Fruit fly (Drosophila melanogaster): ENCODE results near the gene tow.
A peak's percentile ranks its signal among the peaks of the same experiment; 100 is the strongest.

tow gene

dm6 chr3L:6963792-6964487, 21.3 kb downstream of the tow start (continued):
- TF ChIP-seq CG33213 (GFP tag; optimal IDR thresholded peaks at IDR 0.05) = peak; percentile 68
- peak; percentile 68 for TF ChIP-seq shn (GFP tag; optimal IDR thresholded peaks at IDR 0.05)
- TF ChIP-seq ara (GFP tag; IDR thresholded peaks at IDR 0.05) = peak; percentile 67
- no peak for TF ChIP-seq Sin3A (optimal IDR thresholded peaks at IDR 0.05)
- 0 out of 2 replicates have a peak, but pooled peaks have one; percentile 2 for TF ChIP-seq aop (GFP tag; IDR thresholded peaks at IDR 0.05)
- peak; percentile 61 to 91 for TF ChIP-seq bsh (GFP tag; optimal IDR thresholded peaks at IDR 0.05)
- peak; percentile 70 for TF ChIP-seq CG30431 (GFP tag; optimal IDR thresholded peaks at IDR 0.05)
- TF ChIP-seq Ada2b (GFP tag; IDR thresholded peaks at IDR 0.05) = peak; percentile 74
- TF ChIP-seq Ravus (GFP tag; IDR thresholded peaks at IDR 0.05) = no peak; the same call in 1 of the 2 replicates
- TF ChIP-seq CG12236 (GFP tag; optimal IDR thresholded peaks at IDR 0.05) = peak; percentile 82
- peak; percentile 47; the same call in 1 of the 2 replicates for TF ChIP-seq Oaz (GFP tag; IDR thresholded peaks at IDR 0.05)
- TF ChIP-seq Hr39 (optimal IDR thresholded peaks at IDR 0.05) = no peak
- TF ChIP-seq Lhr (GFP tag; optimal IDR thresholded peaks at IDR 0.05) = peak; percentile 63
- no peak for TF ChIP-seq h (optimal IDR thresholded peaks at IDR 0.05)
- no peak for TF ChIP-seq CG14965 (GFP tag; optimal IDR thresholded peaks at IDR 0.05; ENCODE audit: borderline replicate concordance)
- TF ChIP-seq E2f1 (GFP tag; IDR thresholded peaks at IDR 0.05) = peak; percentile 74
- no peak for TF ChIP-seq unc-4 (GFP tag; IDR thresholded peaks at IDR 0.05; ENCODE audit: partially characterized antibody)
- TF ChIP-seq p53 (GFP tag; optimal IDR thresholded peaks at IDR 0.05) = peak; percentile 35
- TF ChIP-seq H15 (GFP tag; IDR thresholded peaks at IDR 0.05) = 0 out of 3 replicates have a peak, but pooled peaks have one; percentile 15
- TF ChIP-seq CG11504 (tag; optimal IDR thresholded peaks at IDR 0.05) = peak; percentile 86
- peak; percentile 80 for TF ChIP-seq CG14710 (tag; optimal IDR thresholded peaks at IDR 0.05)
- TF ChIP-seq CG11247 (GFP tag; IDR thresholded peaks at IDR 0.05) = 0 out of 2 replicates have a peak, but pooled peaks have one; percentile 24
- peak; percentile 52 for TF ChIP-seq gsb (GFP tag; IDR thresholded peaks at IDR 0.05)
- peak; percentile 88 for TF ChIP-seq crol (GFP tag; IDR thresholded peaks at IDR 0.05)
- TF ChIP-seq Pdp1 (GFP tag; optimal IDR thresholded peaks at IDR 0.05) = peak; percentile 74 to 75
- TF ChIP-seq unpg (GFP tag; optimal IDR thresholded peaks at IDR 0.05) = peak; percentile 91
- no peak for TF ChIP-seq pan (optimal IDR thresholded peaks at IDR 0.05)
- peak in 1 of 2 experiments; percentile 72 for TF ChIP-seq pan (GFP tag; optimal IDR thresholded peaks at IDR 0.05 in 1 of 2, IDR thresholded peaks at IDR 0.05 in 1 of 2)
- TF ChIP-seq NC2β (GFP tag; optimal IDR thresholded peaks at IDR 0.05) = peak; percentile 76
- no peak for TF ChIP-seq CG17912 (GFP tag; optimal IDR thresholded peaks at IDR 0.05)
- TF ChIP-seq Doc2 (GFP tag; IDR thresholded peaks at IDR 0.05) = no peak
- peak; percentile 82 for TF ChIP-seq org-1 (GFP tag; optimal IDR thresholded peaks at IDR 0.05)
- no peak for TF ChIP-seq lov (optimal IDR thresholded peaks at IDR 0.05)
- no peak for TF ChIP-seq lov (GFP tag; IDR thresholded peaks at IDR 0.05)
- TF ChIP-seq lola (GFP tag; optimal IDR thresholded peaks at IDR 0.05) = peak in 1 of 3 experiments; percentile 88
- TF ChIP-seq Bgb (GFP tag; IDR thresholded peaks at IDR 0.05; ENCODE audit: partially characterized antibody) = no peak
- no peak for TF ChIP-seq pzg (GFP tag; optimal IDR thresholded peaks at IDR 0.05)
- TF ChIP-seq gsb-n (tag; optimal IDR thresholded peaks at IDR 0.05) = peak; percentile 84
- peak; percentile 87 for TF ChIP-seq Chrac-16 (GFP tag; optimal IDR thresholded peaks at IDR 0.05)
- no peak for TF ChIP-seq Elba2 (GFP tag; optimal IDR thresholded peaks at IDR 0.05)
- TF ChIP-seq CG7987 (GFP tag; optimal IDR thresholded peaks at IDR 0.05) = peak; percentile 14
- TF ChIP-seq CG14050 (GFP tag; IDR thresholded peaks at IDR 0.05) = peak; percentile 66; the same call in 2 of the 3 replicates
- TF ChIP-seq oc (tag; optimal IDR thresholded peaks at IDR 0.05) = peak; percentile 80
- 0 out of 2 replicates have a peak, but pooled peaks have one; percentile 34 for TF ChIP-seq peb (GFP tag; IDR thresholded peaks at IDR 0.05)
- peak; percentile 76 for TF ChIP-seq CG13624 (GFP tag; optimal IDR thresholded peaks at IDR 0.05)
- peak; percentile 91 for TF ChIP-seq Xrp1 (GFP tag; IDR thresholded peaks at IDR 0.05)
- peak in 1 of 2 experiments; percentile 66 for TF ChIP-seq Eip74EF (GFP tag; optimal IDR thresholded peaks at IDR 0.05)
- peak; percentile 79 for TF ChIP-seq CG10462 (GFP tag; optimal IDR thresholded peaks at IDR 0.05)
- peak; percentile 73 for TF ChIP-seq CG12071 (GFP tag; optimal IDR thresholded peaks at IDR 0.05)
- TF ChIP-seq ttk (GFP tag; IDR thresholded peaks at IDR 0.05) = peak; percentile 70
